Worm (Caenorhabditis elegans) whole organism, early embryonic: ENCODE measurements around the gene T10B10.8.
A peak's percentile ranks its signal among the peaks of the same experiment; 100 is the strongest.

Experiments used
- B0310.2 ChIP-seq: sonication (generic microtip); optimal IDR thresholded peaks from 2 replicates; lab custom pipeline; 2016; ENCODE audit warnings: mild to moderate bottlenecking, missing genetic modification characterization, missing compliant biosample characterization
- F13C5.2 ChIP-seq: sonication (generic microtip); optimal IDR thresholded peaks from 2 replicates; lab custom pipeline; 2017; ENCODE audit warnings: mild to moderate bottlenecking, missing genetic modification characterization, inconsistent platforms, missing compliant biosample characterization
- aly-1 ChIP-seq: sonication (generic microtip); optimal IDR thresholded peaks from 2 replicates; lab custom pipeline; 2016; ENCODE audit warnings: missing genetic modification characterization, missing compliant biosample characterization
- ama-1 ChIP-seq: fragments of 150-350 bp; optimal IDR thresholded peaks from 2 replicates; lab custom pipeline; 2014
- ceh-13 ChIP-seq: fragments of 200-800 bp; sonication (Bioruptor generic); optimal IDR thresholded peaks from 2 replicates; lab custom pipeline; 2018; ENCODE audit warnings: mild to moderate bottlenecking, missing genetic modification characterization, missing compliant biosample characterization
- ceh-36 ChIP-seq: sonication (generic microtip); optimal IDR thresholded peaks from 2 replicates; lab custom pipeline; 2016; ENCODE audit warnings: missing genetic modification characterization, inconsistent platforms, missing compliant biosample characterization
- ets-7 ChIP-seq: sonication (generic microtip); optimal IDR thresholded peaks from 2 replicates; lab custom pipeline; 2016; ENCODE audit warnings: missing genotype, missing genetic modification characterization, missing compliant biosample characterization
- flt-1 ChIP-seq: fragments of 200-800 bp; sonication (Bioruptor generic); IDR thresholded peaks from 2 replicates; pipeline ENCODE4 v1.3.6; 2022; ENCODE audit warnings: missing genetic modification characterization, missing compliant biosample characterization
- hmbx-1 ChIP-seq: sonication (generic microtip); optimal IDR thresholded peaks from 2 replicates; lab custom pipeline; 2016; ENCODE audit warnings: mild to moderate bottlenecking, missing genetic modification characterization, missing compliant biosample characterization
- hmg-4 ChIP-seq: fragments of 200-800 bp; sonication (Bioruptor generic); optimal IDR thresholded peaks from 2 replicates; lab custom pipeline; 2018; ENCODE audit warnings: mild to moderate bottlenecking, missing genetic modification characterization, missing compliant biosample characterization
- hnd-1 ChIP-seq: sonication (generic microtip); optimal IDR thresholded peaks from 2 replicates; lab custom pipeline; 2016; ENCODE audit warnings: missing genetic modification characterization, missing compliant biosample characterization
- pes-1 ChIP-seq: fragments of 200-800 bp; sonication (Bioruptor generic); IDR thresholded peaks from 2 replicates; pipeline ENCODE4 v1.3.6; 2022; ENCODE audit warnings: missing genetic modification reagents, missing genetic modification characterization, missing compliant biosample characterization
- scrt-1 ChIP-seq: fragments of 200-800 bp; sonication (Bioruptor generic); IDR thresholded peaks from 2 replicates; pipeline ENCODE4 v1.3.6; 2022; ENCODE audit warnings: missing genetic modification characterization, missing compliant biosample characterization
- sea-1 ChIP-seq: fragments of 200-800 bp; sonication (Bioruptor generic); conservative IDR thresholded peaks from 2 replicates; pipeline ENCODE4 v1.3.6; 2022; ENCODE audit warnings: missing genetic modification characterization, missing compliant biosample characterization
- tbx-11 ChIP-seq: fragments of 200-800 bp; sonication (Bioruptor generic); IDR thresholded peaks from 2 replicates; pipeline ENCODE4 v1.3.6; 2022; ENCODE audit warnings: missing genetic modification characterization, missing compliant biosample characterization
- tbx-37 ChIP-seq: fragments of 200-800 bp; sonication (Bioruptor generic); conservative IDR thresholded peaks from 2 replicates; pipeline ENCODE4 v1.3.6; 2022; ENCODE audit warnings: missing genetic modification reagents, missing genetic modification characterization, missing compliant biosample characterization
- tra-4 ChIP-seq: sonication (generic microtip); optimal IDR thresholded peaks from 2 replicates; lab custom pipeline; 2017; ENCODE audit warnings: missing genetic modification characterization, missing compliant biosample characterization

The T10B10.8 gene

DNA sequence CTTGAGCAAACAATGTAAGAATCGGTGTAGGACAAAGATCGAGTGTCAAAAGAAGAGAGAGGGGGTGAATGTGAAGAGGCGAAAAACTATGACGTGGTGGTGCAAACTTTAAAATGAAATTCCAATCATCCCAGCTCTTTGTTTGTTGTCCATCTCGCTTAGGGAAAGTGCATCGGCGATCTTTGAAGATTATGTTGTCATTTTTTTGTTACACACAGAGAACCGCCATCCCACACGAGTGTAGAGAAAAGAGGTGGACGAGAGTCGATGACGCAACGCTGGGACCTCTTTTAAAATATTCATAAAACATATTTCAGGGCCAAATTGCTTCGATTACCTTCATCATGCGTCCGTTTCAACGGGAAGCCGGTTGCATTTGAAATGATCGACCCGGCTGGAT is 25.3 kb upstream of the T10B10.8 start:
- no peak for TF ChIP-seq tbx-11 (GFP tag; lab: Robert Waterston, UW)
- no peak for TF ChIP-seq aly-1 (tag; lab: Kevin White, UChicago)

DNA sequence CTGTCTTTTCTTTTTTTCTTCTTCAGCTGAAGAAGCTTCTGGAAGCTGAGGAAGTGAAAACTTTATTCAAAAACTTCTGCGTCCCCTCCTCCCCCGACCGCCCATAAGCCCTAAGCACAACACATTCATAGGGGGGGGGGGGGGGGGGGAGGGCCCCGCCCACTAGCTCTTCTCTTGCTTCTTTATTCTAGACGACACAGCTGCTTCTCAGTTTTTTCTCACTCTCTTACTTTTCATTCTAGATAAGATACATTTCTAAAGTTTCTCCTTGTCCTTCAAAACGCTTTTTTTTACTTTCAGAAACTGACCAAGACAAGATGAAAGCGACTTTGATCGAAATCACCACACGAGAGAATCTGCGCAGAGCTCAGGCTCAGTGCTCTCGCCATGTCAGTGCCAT is 23.8 kb upstream of the T10B10.8 start, which contains the start of gene T10B10.4:
Gene T10B10.4, plus strand, starts transcription at position 301 of the 400 bp plus-strand sequence.
- no peak for TF ChIP-seq ets-7
- no peak for TF ChIP-seq pes-1 (GFP tag; lab: Robert Waterston, UW)
- TF ChIP-seq flt-1 (GFP tag; lab: Robert Waterston, UW): no peak
- TF ChIP-seq hnd-1 (tag; lab: Kevin White, UChicago): no peak
- TF ChIP-seq hmg-4 (GFP tag; lab: Kevin White, UChicago): no peak
- no peak for TF ChIP-seq sea-1

DNA sequence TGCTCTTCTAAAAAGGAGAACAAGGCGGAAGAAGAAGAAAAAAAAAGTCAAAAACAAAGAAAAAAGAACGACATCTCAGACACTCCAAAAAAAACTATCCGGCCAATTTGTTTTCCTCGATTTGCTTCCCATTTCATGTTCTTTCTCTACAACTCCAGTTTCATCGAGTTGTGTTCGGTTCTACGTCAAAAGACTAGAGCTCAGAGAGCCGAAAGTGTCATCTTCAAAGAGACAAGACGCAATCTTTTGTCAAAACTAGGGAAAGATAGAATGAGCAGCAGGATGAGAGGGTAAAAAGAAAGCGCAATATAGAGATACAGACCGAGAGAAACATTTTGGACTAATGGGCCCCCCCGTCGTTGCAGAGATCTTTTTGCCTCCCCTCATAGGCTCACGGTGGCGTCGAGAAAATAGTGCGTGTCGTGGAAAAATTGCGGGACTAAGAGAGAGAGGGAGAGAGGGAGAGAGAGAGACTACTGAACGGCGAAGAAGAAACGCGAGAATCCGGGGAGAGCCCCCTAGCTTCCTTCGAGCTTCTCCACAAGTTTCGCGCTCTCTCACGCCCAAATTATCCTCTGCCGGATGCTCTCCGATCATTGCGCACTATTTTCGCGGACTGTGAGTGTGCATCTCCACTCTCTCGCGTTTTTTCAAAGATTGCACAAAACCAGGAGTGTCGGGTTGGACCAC is 23.1 kb upstream of the T10B10.8 start:
- TF ChIP-seq hnd-1 (tag; lab: Kevin White, UChicago) (no peak), ama-1 (lab: Kevin White, UChicago) (no peak), pes-1 (GFP tag; lab: Robert Waterston, UW) (no peak), F13C5.2 (tag; lab: Kevin White, UChicago) (peak; percentile 0), scrt-1 (GFP tag; lab: Robert Waterston, UW) (0 out of 2 replicates have a peak, but pooled peaks have one; percentile 28), hmg-4 (GFP tag; lab: Kevin White, UChicago) (no peak), ceh-13 (GFP tag; lab: Kevin White, UChicago) (no peak), B0310.2 (tag; lab: Kevin White, UChicago) (no peak)

DNA sequence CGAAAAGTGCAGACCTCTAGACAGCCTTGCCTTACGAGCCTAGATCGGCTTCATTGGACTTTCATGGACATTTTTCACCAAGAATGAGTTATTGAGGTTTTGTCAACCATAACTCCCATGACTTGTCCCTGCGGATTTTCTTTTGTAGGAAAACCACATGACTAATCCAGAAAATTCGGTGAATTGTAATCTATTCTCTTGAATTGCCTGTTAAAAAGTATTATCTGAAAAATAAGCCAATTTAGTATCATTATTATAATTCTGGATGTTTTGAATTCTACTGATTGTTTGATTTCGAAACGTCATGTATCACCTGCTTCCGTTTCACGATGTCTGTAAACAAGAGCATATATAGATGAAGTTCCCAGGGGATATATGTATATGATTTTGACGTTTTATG is 22.5 kb upstream of the T10B10.8 start:
- no peak for TF ChIP-seq hmbx-1 (tag; lab: Kevin White, UChicago)
- TF ChIP-seq aly-1 (tag; lab: Kevin White, UChicago): no peak
- no peak for TF ChIP-seq flt-1 (GFP tag; lab: Robert Waterston, UW)
- no peak for TF ChIP-seq F13C5.2 (tag; lab: Kevin White, UChicago)
- no peak for TF ChIP-seq ets-7
- TF ChIP-seq B0310.2 (tag; lab: Kevin White, UChicago): no peak
- TF ChIP-seq hmg-4 (GFP tag; lab: Kevin White, UChicago): no peak
- TF ChIP-seq ceh-13 (GFP tag; lab: Kevin White, UChicago): no peak
- TF ChIP-seq tbx-11 (GFP tag; lab: Robert Waterston, UW): no peak
- TF ChIP-seq tbx-37 (GFP tag; lab: Robert Waterston, UW): no peak
- no peak for TF ChIP-seq pes-1 (GFP tag; lab: Robert Waterston, UW)
- TF ChIP-seq tra-4 (tag; lab: Kevin White, UChicago): no peak
- TF ChIP-seq ceh-36: no peak
- TF ChIP-seq scrt-1 (GFP tag; lab: Robert Waterston, UW): no peak
- no peak for TF ChIP-seq ama-1 (lab: Kevin White, UChicago)

DNA sequence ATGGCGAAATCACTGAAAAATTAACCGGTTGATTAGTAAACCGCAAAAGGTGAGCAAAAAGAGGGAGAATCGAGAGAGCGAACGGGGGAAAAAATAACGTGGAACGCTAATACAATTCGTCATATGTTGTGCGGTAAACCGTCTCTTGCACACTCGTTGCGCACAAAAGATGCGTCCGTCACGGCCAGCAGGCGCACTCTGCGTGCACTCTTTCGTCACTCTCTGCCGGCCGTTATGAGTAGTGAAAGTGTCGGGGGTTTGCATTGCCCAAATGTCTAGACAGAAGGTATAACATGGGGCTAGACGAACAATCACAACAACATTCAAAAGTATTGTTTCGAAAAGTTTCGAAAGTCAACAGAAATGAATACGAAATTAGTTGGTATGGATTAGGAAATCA is 15.4 kb upstream of the T10B10.8 start, which contains the start of gene pkhm-2:
Gene pkhm-2, minus strand, starts transcription at position 12 of the 400 bp plus-strand sequence.
- TF ChIP-seq tbx-37 (GFP tag; lab: Robert Waterston, UW): peak; percentile 30; the same call in 1 of the 2 replicates
- TF ChIP-seq B0310.2 (tag; lab: Kevin White, UChicago): no peak
- TF ChIP-seq hmbx-1 (tag; lab: Kevin White, UChicago): no peak
- peak; percentile 83 for TF ChIP-seq hmg-4 (GFP tag; lab: Kevin White, UChicago)
- peak; percentile 50; the same call in 1 of the 2 replicates for TF ChIP-seq tbx-11 (GFP tag; lab: Robert Waterston, UW)
- TF ChIP-seq sea-1: peak; percentile 62; the same call in 1 of the 2 replicates
- peak; percentile 77 for TF ChIP-seq F13C5.2 (tag; lab: Kevin White, UChicago)

DNA sequence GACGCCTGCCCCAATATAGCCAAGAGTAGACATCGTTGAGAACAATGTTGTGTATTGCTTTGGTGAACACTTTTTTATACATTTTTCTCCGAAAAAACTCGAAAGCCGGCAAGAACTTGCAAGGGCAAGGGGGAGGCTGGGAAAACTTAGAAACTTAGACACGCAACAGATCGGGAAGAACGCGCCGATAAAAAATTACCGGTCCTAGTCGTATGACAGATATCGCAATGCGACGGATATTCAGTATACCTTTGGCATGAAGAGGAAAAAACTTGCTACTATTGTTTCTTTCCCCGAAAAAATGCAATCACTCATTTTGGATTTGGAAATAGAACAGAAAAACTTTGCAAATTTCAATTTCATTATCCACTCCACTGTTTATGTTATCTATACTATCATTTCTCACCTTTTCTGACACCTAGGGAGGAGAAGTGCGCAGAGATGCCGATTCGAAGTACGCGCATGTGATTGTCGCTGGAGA is 10.4 kb upstream of the T10B10.8 start, which contains the start of gene col-41:
Gene col-41, minus strand, starts transcription at position 51 of the 481 bp plus-strand sequence.
- TF ChIP-seq B0310.2 (tag; lab: Kevin White, UChicago) (no peak), aly-1 (tag; lab: Kevin White, UChicago) (no peak), hnd-1 (tag; lab: Kevin White, UChicago) (no peak), ets-7 (no peak), ceh-36 (no peak), scrt-1 (GFP tag; lab: Robert Waterston, UW) (no peak), tbx-37 (GFP tag; lab: Robert Waterston, UW) (no peak), flt-1 (GFP tag; lab: Robert Waterston, UW) (no peak), F13C5.2 (tag; lab: Kevin White, UChicago) (no peak), tra-4 (tag; lab: Kevin White, UChicago) (no peak), pes-1 (GFP tag; lab: Robert Waterston, UW) (no peak), hmbx-1 (tag; lab: Kevin White, UChicago) (no peak), tbx-11 (GFP tag; lab: Robert Waterston, UW) (no peak), hmg-4 (GFP tag; lab: Kevin White, UChicago) (no peak), ama-1 (lab: Kevin White, UChicago) (no peak), ceh-13 (GFP tag; lab: Kevin White, UChicago) (no peak), sea-1 (no peak)

DNA sequence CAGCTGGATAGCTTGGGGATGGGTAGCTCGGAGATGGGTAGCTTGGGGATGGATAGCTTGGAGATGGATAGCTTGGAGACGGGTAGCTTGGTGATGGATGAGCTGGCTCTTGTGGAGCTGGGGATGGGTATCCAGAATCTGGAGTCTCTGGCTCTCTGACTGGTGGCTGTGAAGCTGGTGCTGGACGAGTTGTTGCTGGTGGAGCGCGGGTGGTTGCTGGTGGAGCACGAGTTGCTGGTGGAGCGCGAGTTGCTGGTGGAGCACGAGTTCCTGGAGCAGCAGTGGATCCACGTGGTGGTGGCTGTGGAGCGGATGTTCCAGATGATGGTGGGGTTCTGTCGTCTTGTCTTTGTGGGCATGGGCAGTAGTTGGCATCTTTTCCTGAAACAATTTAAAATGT is 9.2 kb upstream of the T10B10.8 start:
- TF ChIP-seq hmbx-1 (tag; lab: Kevin White, UChicago) (no peak), B0310.2 (tag; lab: Kevin White, UChicago) (no peak), ets-7 (no peak), tbx-11 (GFP tag; lab: Robert Waterston, UW) (no peak), F13C5.2 (tag; lab: Kevin White, UChicago) (no peak), scrt-1 (GFP tag; lab: Robert Waterston, UW) (no peak), ama-1 (lab: Kevin White, UChicago) (no peak), ceh-13 (GFP tag; lab: Kevin White, UChicago) (no peak)
